Fruit fly (Drosophila melanogaster) whole organism, prepupa: ENCODE data around the gene CG42750.

Experiments used
- Blimp-1 ChIP-seq: fragments of 200-800 bp; sonication (Bioruptor generic); optimal IDR thresholded peaks from 3 replicates; lab custom pipeline; 2017; ENCODE audit warnings: missing biosample characterization, missing genetic modification characterization, mild to moderate bottlenecking, moderate library complexity, missing genetic modification reagents
- CG10631 ChIP-seq: fragments of 200-800 bp; sonication (Bioruptor generic); optimal IDR thresholded peaks from 2 replicates; lab custom pipeline; 2016; ENCODE audit warnings: missing biosample characterization, missing genetic modification characterization
- CG10669 ChIP-seq: fragments of 200-800 bp; sonication (Bioruptor generic); optimal IDR thresholded peaks from 3 replicates; lab custom pipeline; 2018; ENCODE audit warnings: missing biosample characterization, mild to moderate bottlenecking, missing genetic modification characterization, moderate library complexity
- CG11294 ChIP-seq: fragments of 200-800 bp; sonication (Bioruptor generic); IDR thresholded peaks from 2 replicates; pipeline ENCODE4 v1.3.6; 2022; ENCODE audit warnings: missing biosample characterization, missing genetic modification characterization
- CG11762 ChIP-seq: fragments of 200-800 bp; sonication (Bioruptor generic); optimal IDR thresholded peaks from 3 replicates; lab custom pipeline; 2016; ENCODE audit warnings: missing biosample characterization, missing genetic modification characterization; ENCODE audit not compliant: insufficient read depth
- CG15336 ChIP-seq: fragments of 200-800 bp; sonication (Bioruptor generic); IDR thresholded peaks from 2 replicates; pipeline ENCODE4 v1.3.6; 2022; ENCODE audit warnings: missing biosample characterization, missing genetic modification characterization
- CG16779 ChIP-seq: fragments of 200-800 bp; sonication (Bioruptor generic); optimal IDR thresholded peaks from 3 replicates; lab custom pipeline; 2017; ENCODE audit warnings: missing biosample characterization, mild to moderate bottlenecking, missing genetic modification characterization
- CG3032 ChIP-seq: fragments of 200-800 bp; optimal IDR thresholded peaks from 2 replicates; lab custom pipeline; 2019; ENCODE audit warnings: missing biosample characterization, mild to moderate bottlenecking, missing genetic modification characterization, moderate library complexity
- CG32006 ChIP-seq: fragments of 200-800 bp; sonication (Bioruptor generic); optimal IDR thresholded peaks from 3 replicates; lab custom pipeline; 2017; ENCODE audit warnings: missing biosample characterization, mild to moderate bottlenecking, missing genetic modification characterization
- CG34406 ChIP-seq: fragments of 200-800 bp; sonication (Bioruptor generic); optimal IDR thresholded peaks from 3 replicates; lab custom pipeline; 2016; ENCODE audit warnings: missing biosample characterization, missing genetic modification characterization
- CG3919 ChIP-seq: fragments of 200-800 bp; sonication (Bioruptor generic); optimal IDR thresholded peaks from 3 replicates; lab custom pipeline; 2016; ENCODE audit warnings: missing biosample characterization, missing genetic modification characterization
- CG4318 ChIP-seq: fragments of 200-800 bp; sonication (Bioruptor generic); optimal IDR thresholded peaks from 3 replicates; lab custom pipeline; 2017; ENCODE audit warnings: missing biosample characterization, mild to moderate bottlenecking, missing genetic modification characterization
- CG6163 ChIP-seq: fragments of 200-800 bp; sonication (Bioruptor generic); IDR thresholded peaks from 3 replicates; pipeline ENCODE4 v1.3.6; 2022; ENCODE audit warnings: missing biosample characterization, missing genetic modification characterization
- CG6276 ChIP-seq: fragments of 200-800 bp; sonication (Bioruptor generic); optimal IDR thresholded peaks from 2 replicates; lab custom pipeline; 2017; ENCODE audit warnings: missing biosample characterization, mild to moderate bottlenecking, missing genetic modification characterization
- CG6792 ChIP-seq: fragments of 200-800 bp; sonication (Bioruptor generic); optimal IDR thresholded peaks from 3 replicates; lab custom pipeline; 2016; ENCODE audit warnings: missing biosample characterization, missing genetic modification characterization
- CG6808 ChIP-seq: fragments of 200-800 bp; sonication (Bioruptor generic); optimal IDR thresholded peaks from 3 replicates; lab custom pipeline; 2017; ENCODE audit warnings: missing biosample characterization, missing genetic modification characterization, mild to moderate bottlenecking, moderate library complexity, missing genetic modification reagents
- CG6854 ChIP-seq: fragments of 200-800 bp; sonication (Bioruptor generic); optimal IDR thresholded peaks from 2 replicates; lab custom pipeline; 2017; ENCODE audit warnings: missing biosample characterization, mild to moderate bottlenecking, missing genetic modification characterization
- CG7368 ChIP-seq: fragments of 200-800 bp; sonication (Bioruptor generic); optimal IDR thresholded peaks from 3 replicates; lab custom pipeline; 2016; ENCODE audit warnings: missing biosample characterization, missing genetic modification characterization
- CG8119 ChIP-seq: fragments of 200-800 bp; sonication (Bioruptor generic); IDR thresholded peaks from 3 replicates; pipeline ENCODE4 v1.3.6; 2022; ENCODE audit warnings: missing biosample characterization, missing genetic modification characterization
- CG8319 ChIP-seq: fragments of 200-800 bp; sonication (Bioruptor generic); optimal IDR thresholded peaks from 3 replicates; lab custom pipeline; 2016; ENCODE audit warnings: missing biosample characterization, missing genetic modification characterization
- CG8632 ChIP-seq: fragments of 200-800 bp; sonication (Bioruptor generic); optimal IDR thresholded peaks from 3 replicates; lab custom pipeline; 2016; ENCODE audit warnings: missing biosample characterization, missing genetic modification characterization
- CG9139 ChIP-seq: fragments of 200-800 bp; sonication (Bioruptor generic); optimal IDR thresholded peaks from 3 replicates; lab custom pipeline; 2017; ENCODE audit warnings: missing biosample characterization, mild to moderate bottlenecking, missing genetic modification characterization
- Eip75B ChIP-seq: fragments of 200-800 bp; sonication (Bioruptor generic); optimal IDR thresholded peaks from 3 replicates; lab custom pipeline; 2016; ENCODE audit warnings: missing biosample characterization, missing genetic modification characterization
- Eip78C ChIP-seq: fragments of 200-800 bp; sonication (Bioruptor generic); peaks from one replicate; lab custom pipeline; 2016; ENCODE audit warnings: missing biosample characterization, missing genetic modification characterization
- Eip93F ChIP-seq: fragments of 200-800 bp; sonication (Bioruptor generic); optimal IDR thresholded peaks from 2 replicates; lab custom pipeline; 2016; ENCODE audit warnings: missing biosample characterization, mild to moderate bottlenecking, missing genetic modification characterization
- Ets21C ChIP-seq: fragments of 200-800 bp; sonication (Bioruptor generic); optimal IDR thresholded peaks from 3 replicates; lab custom pipeline; 2016; ENCODE audit warnings: missing biosample characterization, missing genetic modification characterization
- Ets96B ChIP-seq: fragments of 200-800 bp; optimal IDR thresholded peaks from 2 replicates; lab custom pipeline; 2019; ENCODE audit warnings: missing biosample characterization, mild to moderate bottlenecking, missing genetic modification characterization, moderate library complexity
- Gug ChIP-seq: fragments of 200-800 bp; sonication (Bioruptor generic); IDR thresholded peaks from 2 replicates; pipeline ENCODE4 v1.3.6; 2022; ENCODE audit warnings: missing biosample characterization, missing genetic modification characterization
- Hr39 ChIP-seq: fragments of 200-800 bp; sonication (Bioruptor generic); optimal IDR thresholded peaks from 2 replicates; lab custom pipeline; 2016; ENCODE audit warnings: missing biosample characterization, missing genetic modification characterization
- Hr4 ChIP-seq: fragments of 200-800 bp; sonication (Bioruptor generic); optimal IDR thresholded peaks from 3 replicates; lab custom pipeline; 2016; ENCODE audit warnings: missing biosample characterization, missing genetic modification characterization
- Lpt ChIP-seq: fragments of 200-800 bp; sonication (Bioruptor generic); optimal IDR thresholded peaks from 3 replicates; lab custom pipeline; 2016; ENCODE audit warnings: missing biosample characterization, missing genetic modification characterization
- Met ChIP-seq: fragments of 200-800 bp; sonication (Bioruptor generic); optimal IDR thresholded peaks from 3 replicates; lab custom pipeline; 2016; ENCODE audit warnings: missing biosample characterization, missing genetic modification characterization
- OdsH ChIP-seq: fragments of 200-800 bp; sonication (Bioruptor generic); optimal IDR thresholded peaks from 3 replicates; lab custom pipeline; 2016; ENCODE audit warnings: missing biosample characterization, missing genetic modification characterization
- Smox ChIP-seq: fragments of 200-800 bp; sonication (Bioruptor generic); optimal IDR thresholded peaks from 3 replicates; lab custom pipeline; 2016; ENCODE audit warnings: missing biosample characterization, missing genetic modification characterization
- Sox102F ChIP-seq: fragments of 200-800 bp; sonication (Bioruptor generic); optimal IDR thresholded peaks from 2 replicates; lab custom pipeline; 2016; ENCODE audit warnings: missing biosample characterization, mild to moderate bottlenecking, missing genetic modification characterization
- Sox14 ChIP-seq: fragments of 200-800 bp; sonication (Bioruptor generic); optimal IDR thresholded peaks from 3 replicates; lab custom pipeline; 2016; ENCODE audit warnings: missing biosample characterization, missing genetic modification characterization
- Sox15 ChIP-seq: fragments of 200-800 bp; sonication (Bioruptor generic); optimal IDR thresholded peaks from 3 replicates; lab custom pipeline; 2016; ENCODE audit warnings: missing biosample characterization, missing genetic modification characterization
- achi ChIP-seq: fragments of 200-800 bp; sonication (Bioruptor generic); optimal IDR thresholded peaks from 3 replicates; lab custom pipeline; 2016; ENCODE audit warnings: missing biosample characterization, missing genetic modification characterization
- acj6 ChIP-seq: fragments of 200-800 bp; sonication (Bioruptor generic); optimal IDR thresholded peaks from 3 replicates; lab custom pipeline; 2016; ENCODE audit warnings: missing biosample characterization, missing genetic modification characterization
- cyc ChIP-seq: fragments of 200-800 bp; sonication (Bioruptor generic); optimal IDR thresholded peaks from 3 replicates; lab custom pipeline; 2016; ENCODE audit warnings: missing biosample characterization, missing genetic modification characterization
- eg ChIP-seq: fragments of 200-800 bp; sonication (Bioruptor generic); IDR thresholded peaks from 3 replicates; pipeline ENCODE4 v1.3.6; 2022; ENCODE audit warnings: missing biosample characterization, missing genetic modification characterization
- esn ChIP-seq: fragments of 200-800 bp; sonication (Bioruptor generic); optimal IDR thresholded peaks from 2 replicates; lab custom pipeline; 2016; ENCODE audit warnings: missing biosample characterization, mild to moderate bottlenecking, missing genetic modification characterization, moderate library complexity
- fd59A ChIP-seq: fragments of 200-800 bp; sonication (Bioruptor generic); optimal IDR thresholded peaks from 2 replicates; lab custom pipeline; 2017; ENCODE audit warnings: missing biosample characterization, mild to moderate bottlenecking, missing genetic modification characterization, missing genetic modification reagents
- fd85E ChIP-seq: fragments of 200-800 bp; sonication (Bioruptor generic); optimal IDR thresholded peaks from 3 replicates; lab custom pipeline; 2016; ENCODE audit warnings: missing biosample characterization, missing genetic modification characterization
- fkh ChIP-seq: fragments of 200-800 bp; sonication (Bioruptor generic); optimal IDR thresholded peaks from 3 replicates; lab custom pipeline; 2017; ENCODE audit warnings: missing biosample characterization, mild to moderate bottlenecking, missing genetic modification characterization, moderate library complexity
- lz ChIP-seq: fragments of 200-800 bp; sonication (Bioruptor generic); optimal IDR thresholded peaks from 3 replicates; lab custom pipeline; 2016; ENCODE audit warnings: missing biosample characterization, missing genetic modification characterization
- net ChIP-seq: fragments of 200-800 bp; sonication (Bioruptor generic); optimal IDR thresholded peaks from 3 replicates; lab custom pipeline; 2016; ENCODE audit warnings: missing biosample characterization, missing genetic modification characterization
- pdm3 ChIP-seq: fragments of 200-800 bp; sonication (Bioruptor generic); optimal IDR thresholded peaks from 3 replicates; lab custom pipeline; 2016; ENCODE audit warnings: missing biosample characterization, missing genetic modification characterization
- salr ChIP-seq, 2 experiments: fragments of 200-800 bp; sonication (Bioruptor generic); optimal IDR thresholded peaks; 3 replicates each; lab custom pipeline; 2016 to 2018; ENCODE audit warnings: missing biosample characterization in 2 of 2, missing genetic modification characterization in 2 of 2, mild to moderate bottlenecking in 1 of 2
- spab ChIP-seq: fragments of 200-800 bp; sonication (Bioruptor generic); optimal IDR thresholded peaks from 2 replicates; lab custom pipeline; 2017; ENCODE audit warnings: missing biosample characterization, mild to moderate bottlenecking, missing genetic modification characterization, missing genetic modification reagents
- ss ChIP-seq, 2 experiments: fragments of 200-800 bp; sonication (Bioruptor generic); optimal IDR thresholded peaks; 2 replicates in 1 of 2; 3 replicates in 1 of 2; lab custom pipeline; 2017 to 2018; ENCODE audit warnings: mild to moderate bottlenecking in 2 of 2, missing biosample characterization in 2 of 2, missing genetic modification characterization in 2 of 2, moderate library complexity in 1 of 2
- svp ChIP-seq: fragments of 200-800 bp; sonication (Bioruptor generic); peaks from one replicate; lab custom pipeline; 2016; ENCODE audit warnings: missing biosample characterization, missing genetic modification characterization

CG42750 gene

DNA sequence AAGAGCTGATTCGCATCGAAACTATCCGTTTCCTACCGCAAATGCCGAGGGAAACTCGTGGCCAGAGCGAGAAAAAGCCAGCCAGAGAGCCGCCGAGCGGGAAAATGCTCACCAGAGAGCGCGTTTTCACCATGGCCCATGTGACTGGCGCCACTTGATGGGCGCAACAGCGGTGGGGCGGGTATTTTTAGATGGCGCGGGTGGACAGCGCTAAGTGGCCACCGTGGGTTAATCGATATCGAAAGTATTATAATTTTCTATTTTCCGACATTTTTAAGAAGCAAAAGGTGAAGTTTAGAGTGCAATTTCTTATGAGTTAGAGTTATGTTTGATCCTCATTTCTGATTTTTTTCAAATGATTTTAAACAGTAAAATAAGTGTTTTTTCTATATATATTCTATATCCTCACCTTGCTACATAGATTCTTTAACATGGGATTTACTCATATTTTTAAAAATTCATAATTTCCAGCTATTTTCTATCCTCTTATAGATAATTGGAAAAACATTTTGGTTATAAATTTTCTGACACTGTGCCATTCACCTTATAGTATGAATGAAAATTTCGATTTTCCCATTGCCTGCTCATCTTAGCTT, 90.8 kb downstream of the CG42750 start, which contains the start of gene Ptp36E:
Ptp36E (minus strand) TSS at position 360 of the 596 bp plus-strand sequence.
- peak; percentile 32 for TF ChIP-seq Eip75B
- peak; percentile 83 for TF ChIP-seq CG8119
- TF ChIP-seq Met (GFP tag; lab: Kevin White, UChicago) = peak; percentile 32
- no peak for TF ChIP-seq CG6854 (GFP tag; lab: Kevin White, UChicago)
- peak; percentile 45 for TF ChIP-seq pdm3 (GFP tag; lab: Kevin White, UChicago)
- peak; percentile 60 for TF ChIP-seq CG10631
- no peak for TF ChIP-seq Ets21C (GFP tag; lab: Kevin White, UChicago)
- TF ChIP-seq CG7368 (GFP tag; lab: Kevin White, UChicago) = no peak
- peak; percentile 38 for TF ChIP-seq spab (GFP tag; lab: Kevin White, UChicago)
- TF ChIP-seq Lpt (GFP tag; lab: Kevin White, UChicago) = peak; percentile 63
- TF ChIP-seq CG3032 = no peak
- TF ChIP-seq CG6276 (GFP tag; lab: Kevin White, UChicago) = peak; percentile 77
- peak; percentile 26 for TF ChIP-seq CG16779 (tag; lab: Kevin White, UChicago)
- no peak for TF ChIP-seq fkh (GFP tag; lab: Kevin White, UChicago)
- TF ChIP-seq CG32006 (GFP tag; lab: Kevin White, UChicago) = peak; percentile 83
- no peak for TF ChIP-seq ss (GFP tag; optimal IDR thresholded peaks at IDR 0.05; lab: Kevin White, UChicago)
- TF ChIP-seq eg (GFP tag; lab: Robert Waterston, UW) = peak; percentile 78
- TF ChIP-seq CG8319 = no peak
- TF ChIP-seq Gug = peak; percentile 78
- TF ChIP-seq CG4318 (GFP tag; lab: Kevin White, UChicago) = peak; percentile 59
- no peak for TF ChIP-seq Smox (GFP tag; lab: Kevin White, UChicago)
- TF ChIP-seq CG6792 (GFP tag; lab: Kevin White, UChicago) = peak; percentile 31
- no peak for TF ChIP-seq cyc (GFP tag; lab: Kevin White, UChicago)
- TF ChIP-seq Sox15 (GFP tag; lab: Kevin White, UChicago) = no peak
- peak; percentile 42 for TF ChIP-seq CG10669 (GFP tag; lab: Kevin White, UChicago)
- no peak for TF ChIP-seq CG9139 (GFP tag; lab: Kevin White, UChicago)
- TF ChIP-seq Sox14 = peak; percentile 5
- TF ChIP-seq OdsH (GFP tag; lab: Kevin White, UChicago) = peak; percentile 52
- no peak for TF ChIP-seq Sox102F (GFP tag; lab: Kevin White, UChicago)
- no peak for TF ChIP-seq Blimp-1 (GFP tag; lab: Kevin White, UChicago)
- TF ChIP-seq Ets96B = peak; percentile 72
- TF ChIP-seq CG8632 (GFP tag; lab: Kevin White, UChicago) = no peak
- no peak for TF ChIP-seq esn (GFP tag; lab: Kevin White, UChicago)
- TF ChIP-seq Hr4 (GFP tag; lab: Kevin White, UChicago) = peak; percentile 76
- TF ChIP-seq achi = peak; percentile 29
- TF ChIP-seq CG3919 (GFP tag; lab: Kevin White, UChicago) = peak; percentile 12
- TF ChIP-seq CG34406 = no peak
- no peak for TF ChIP-seq Hr39 (GFP tag; lab: Kevin White, UChicago)
- peak; percentile 61; the same call in 2 of the 3 replicates for TF ChIP-seq CG6163 (GFP tag; lab: Robert Waterston, UW)
- peak; percentile 81 for TF ChIP-seq Eip78C (GFP tag; lab: Kevin White, UChicago)
- TF ChIP-seq CG6808 (GFP tag; lab: Kevin White, UChicago) = peak; percentile 20
- TF ChIP-seq lz = peak; percentile 0
- peak; percentile 84 for TF ChIP-seq CG15336 (GFP tag; lab: Robert Waterston, UW)
- no peak for TF ChIP-seq Eip93F (GFP tag; lab: Kevin White, UChicago)
- TF ChIP-seq net = peak; percentile 36
- TF ChIP-seq CG11762 = peak; percentile 23
- peak; percentile 55 for TF ChIP-seq acj6 (GFP tag; lab: Kevin White, UChicago)
- TF ChIP-seq CG11294 (GFP tag; lab: Robert Waterston, UW) = peak; percentile 81; the same call in 1 of the 2 replicates
- no peak for TF ChIP-seq fd85E (GFP tag; lab: Kevin White, UChicago)
- TF ChIP-seq fd59A (GFP tag; lab: Kevin White, UChicago) = no peak
- peak in 1 of 2 experiments; percentile 61 for TF ChIP-seq salr (GFP tag; optimal IDR thresholded peaks at IDR 0.05; lab: Kevin White, UChicago)
- peak; percentile 66 for TF ChIP-seq svp (GFP tag; lab: Kevin White, UChicago)
